Fruit fly (Drosophila melanogaster) whole organism: ENCODE data around the gene CG15431.

Experiments used
- CG8478 ChIP-seq: fragments of >200 bp; optimal IDR thresholded peaks from 2 replicates; lab custom pipeline; 2018; ENCODE audit warnings: inconsistent platforms
- Dll ChIP-seq: fragments of >200 bp; optimal IDR thresholded peaks from 2 replicates; lab custom pipeline; 2017
- EcR ChIP-seq, 2 experiments: fragments of >200 bp; optimal IDR thresholded peaks; 2 replicates each; lab custom pipeline; 2017; ENCODE audit warnings: missing biosample characterization in 2 of 2, missing genetic modification characterization in 2 of 2, missing genetic modification reagents in 2 of 2
- pan ChIP-seq: fragments of >200 bp; optimal IDR thresholded peaks from 2 replicates; lab custom pipeline; 2017
- psq ChIP-seq: fragments of >200 bp; optimal IDR thresholded peaks from 2 replicates; lab custom pipeline; 2017
- usp ChIP-seq: fragments of >200 bp; optimal IDR thresholded peaks from 2 replicates; lab custom pipeline; 2017; ENCODE audit warnings: missing biosample characterization, missing genetic modification characterization, mixed read lengths

- TF ChIP-seq psq (lab: Kevin White, UChicago) (no peak), usp (no peak), Dll (lab: Kevin White, UChicago) (no peak), CG8478 (lab: Kevin White, UChicago) (no peak), EcR (GFP tag; optimal IDR thresholded peaks at IDR 0.05; lab: Kevin White, UChicago) (no peak), pan (lab: Kevin White, UChicago) (no peak)
These were observed 25.0 kb downstream of the CG15431 start for dm6 chr2L:4416089-4416488.
